Worm (Caenorhabditis elegans) whole organism, L4/young adult: ENCODE measurements around the gene vha-17.
A peak's percentile ranks its signal among the peaks of the same experiment; 100 is the strongest.

Experiments
- W03F9.2 ChIP-seq: fragments of 150-350 bp; optimal IDR thresholded peaks from 2 replicates; lab custom pipeline; 2014; ENCODE audit warnings: missing biosample characterization, missing genetic modification characterization
- dao-5 ChIP-seq: sonication (generic microtip); optimal IDR thresholded peaks from 2 replicates; lab custom pipeline; 2016; ENCODE audit warnings: missing genotype, missing genetic modification characterization, moderate library complexity, missing compliant biosample characterization
- him-1 ChIP-seq: sonication (generic microtip); optimal IDR thresholded peaks from 2 replicates; lab custom pipeline; 2016; ENCODE audit warnings: missing genotype, missing genetic modification reagents, missing genetic modification characterization, missing compliant biosample characterization

The vha-17 gene

DNA sequence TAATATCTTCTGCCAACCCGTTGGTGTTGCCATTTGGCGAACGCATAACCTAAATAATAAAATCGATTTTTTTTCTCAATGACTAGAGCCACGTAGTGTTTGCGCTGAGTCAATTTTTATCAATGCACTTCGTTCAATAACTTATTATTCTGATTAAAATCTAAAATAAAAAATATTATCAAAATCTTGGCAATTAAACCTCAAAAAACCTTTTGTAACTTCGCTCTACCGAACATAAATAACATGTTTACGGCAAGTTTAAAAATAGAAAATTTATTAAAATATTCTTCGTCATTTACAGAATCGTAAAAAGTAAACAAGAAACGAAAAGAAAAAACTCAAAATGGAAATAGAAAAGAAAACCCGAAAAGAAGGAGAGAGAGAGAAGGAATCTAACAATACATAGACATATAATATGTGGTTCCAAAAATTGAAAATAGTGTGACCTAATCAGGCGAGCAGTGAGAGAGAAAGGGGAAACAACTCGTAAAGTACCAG lies 21.6 kb downstream of the vha-17 start, which contains the start of gene pigc-1:
Gene pigc-1, minus strand, starts transcription at position 51 of the 498 bp plus-strand sequence.
- TF ChIP-seq dao-5 (tag; lab: Kevin White, UChicago) = no peak
- TF ChIP-seq W03F9.2 (tag; lab: Kevin White, UChicago) = peak; percentile 1
- TF ChIP-seq him-1 (tag; lab: Kevin White, UChicago) = no peak

DNA sequence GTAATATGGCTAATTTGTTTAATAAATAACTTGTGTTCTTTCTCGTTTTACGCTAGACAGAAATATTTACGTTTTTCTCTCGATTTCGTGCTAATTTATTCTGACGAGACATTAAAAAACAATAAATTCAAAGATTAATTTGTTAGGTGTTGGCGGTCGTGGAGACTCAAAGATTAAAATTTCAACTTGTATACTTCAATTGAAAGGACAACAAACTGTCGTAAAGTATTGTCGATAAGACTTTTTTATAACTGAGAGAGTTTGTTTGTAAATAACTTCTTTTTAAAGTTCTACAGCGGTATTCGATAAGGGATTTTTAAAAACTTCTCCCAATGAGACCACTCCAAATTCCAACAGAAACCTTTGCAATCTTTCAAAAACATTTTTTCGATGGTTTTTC lies 32.1 kb downstream of the vha-17 start:
- TF ChIP-seq dao-5 (tag; lab: Kevin White, UChicago) (no peak), W03F9.2 (tag; lab: Kevin White, UChicago) (no peak), him-1 (tag; lab: Kevin White, UChicago) (no peak)

DNA sequence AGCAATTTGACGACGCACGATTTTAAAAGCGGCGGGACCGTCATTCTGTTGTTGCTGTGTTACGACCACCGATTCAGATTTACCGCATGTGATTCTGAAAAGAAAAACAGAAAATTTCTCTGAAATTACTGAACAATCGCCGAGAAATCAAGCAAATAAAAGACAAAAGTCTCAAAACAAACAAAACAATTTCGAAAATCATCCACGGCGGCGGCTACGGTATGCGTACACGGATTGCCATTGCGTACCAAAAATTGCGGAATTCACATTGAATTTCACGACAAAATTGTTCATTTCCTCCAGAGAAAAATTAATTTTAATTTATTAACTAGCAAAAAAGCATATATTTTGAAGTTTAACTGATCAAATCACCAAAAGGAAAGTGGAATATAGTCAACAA lies 44.8 kb downstream of the vha-17 start, which contains the start of gene pezo-1:
Gene pezo-1, minus strand, starts transcription at position 101 of the 400 bp plus-strand sequence.
- TF ChIP-seq him-1 (tag; lab: Kevin White, UChicago) (no peak), dao-5 (tag; lab: Kevin White, UChicago) (no peak), W03F9.2 (tag; lab: Kevin White, UChicago) (no peak)

DNA sequence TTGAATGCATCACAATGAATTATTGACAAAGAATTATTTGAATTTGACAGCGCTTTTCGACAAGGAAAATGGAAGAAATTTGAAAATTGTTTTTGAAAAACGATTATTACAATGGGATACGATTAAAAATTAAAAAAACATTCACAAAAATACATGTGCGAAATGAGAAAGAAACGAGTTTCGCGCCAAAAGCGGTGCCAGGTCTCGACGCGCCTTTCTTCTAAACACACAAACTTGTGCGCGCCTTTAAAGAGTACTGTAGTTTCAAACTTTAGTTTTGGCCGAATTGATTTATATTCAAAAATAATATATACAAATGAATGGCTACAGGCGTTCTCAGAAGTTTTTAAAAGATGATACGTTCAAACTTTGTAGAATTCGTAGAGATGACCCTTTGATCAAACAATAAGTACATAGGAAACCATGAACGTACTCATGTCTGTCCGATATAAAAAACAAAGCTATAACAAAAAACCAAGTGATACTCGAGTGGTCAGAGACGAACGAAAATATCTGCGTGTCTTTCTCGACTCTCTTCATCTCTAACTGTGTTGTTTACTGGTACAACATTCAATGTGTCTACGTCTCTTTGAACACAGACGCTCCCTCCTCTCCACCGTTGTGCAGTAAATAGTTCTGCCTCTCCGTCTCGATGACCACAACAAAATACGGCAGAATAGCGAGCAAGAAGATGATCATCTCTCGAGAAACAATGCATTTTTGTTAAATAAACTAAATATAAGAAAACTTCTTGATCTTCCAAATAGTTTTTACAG lies 46.4 kb downstream of the vha-17 start:
- TF ChIP-seq dao-5 (tag; lab: Kevin White, UChicago) = no peak
- peak; percentile 43 for TF ChIP-seq W03F9.2 (tag; lab: Kevin White, UChicago)
- TF ChIP-seq him-1 (tag; lab: Kevin White, UChicago) = no peak

DNA sequence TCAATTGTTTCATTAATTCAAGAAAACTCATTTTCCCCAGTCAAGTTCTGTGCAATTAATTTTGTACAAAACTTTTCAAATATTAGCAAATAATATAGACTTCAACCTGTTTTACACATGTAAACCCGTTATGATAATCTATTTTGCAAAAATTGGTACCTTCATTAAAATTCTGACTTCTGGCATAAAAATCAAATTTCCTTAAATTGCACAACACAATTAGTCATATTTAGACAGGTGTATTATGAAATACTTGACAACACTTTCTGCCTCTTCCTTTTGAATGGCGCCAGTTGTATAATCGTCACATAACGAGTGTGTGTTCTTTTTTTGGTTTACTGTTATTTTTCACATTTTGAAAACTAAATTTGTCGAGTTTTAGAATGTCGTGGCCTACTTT lies 49.5 kb downstream of the vha-17 start, which contains the start of gene fbxc-58:
Gene fbxc-58, plus strand, starts transcription at position 383 of the 400 bp plus-strand sequence.
- TF ChIP-seq dao-5 (tag; lab: Kevin White, UChicago) = no peak
- TF ChIP-seq him-1 (tag; lab: Kevin White, UChicago) = no peak
- no peak for TF ChIP-seq W03F9.2 (tag; lab: Kevin White, UChicago)
